Worm (Caenorhabditis elegans): ENCODE results near the gene ZK1236.9.

The ZK1236.9 gene

DNA sequence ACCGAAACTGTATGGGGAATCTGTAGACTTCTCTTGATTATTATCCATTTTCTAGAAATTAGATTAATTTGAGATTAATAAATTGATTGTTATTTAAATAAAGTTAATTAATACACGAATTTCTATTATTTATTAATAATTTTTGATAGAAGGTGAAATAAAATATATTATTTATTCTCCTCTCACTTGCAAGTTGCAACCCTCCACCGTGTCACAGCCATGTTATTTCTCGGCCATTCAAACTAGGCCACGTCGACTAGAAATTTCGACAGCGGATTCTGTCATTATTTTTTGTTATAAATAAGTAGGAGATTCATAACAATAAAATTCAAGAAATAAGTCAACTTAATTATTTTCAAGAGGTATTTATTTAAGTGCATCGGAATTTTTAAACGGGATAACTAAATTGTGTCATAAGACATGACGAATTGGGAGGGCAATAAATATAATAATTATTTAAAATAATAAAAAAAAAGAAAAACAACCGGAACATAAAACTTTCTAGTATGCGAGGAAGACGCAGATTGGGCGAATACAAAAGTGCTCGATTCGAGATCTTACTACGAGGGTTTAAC is 8.7 kb upstream of the ZK1236.9 start, which contains the start of gene ufbp-1 (continued):
- no peak; the same call in 1 of the 2 replicates for TF ChIP-seq vab-7 (GFP tag; IDR thresholded peaks at IDR 0.05)
- TF ChIP-seq T20F7.1 (GFP tag; optimal IDR thresholded peaks at IDR 0.05): peak; percentile 87
- TF ChIP-seq mxl-3 (GFP tag; optimal IDR thresholded peaks at IDR 0.05): peak; percentile 49
- TF ChIP-seq nhr-77 (tag; optimal IDR thresholded peaks at IDR 0.05): no peak
- peak; percentile 8 for TF ChIP-seq F37D6.2 (tag; optimal IDR thresholded peaks at IDR 0.05)
- peak; percentile 72 for TF ChIP-seq aly-2 (tag; optimal IDR thresholded peaks at IDR 0.05)
- peak; percentile 14 for TF ChIP-seq nhr-28 (tag; optimal IDR thresholded peaks at IDR 0.05)
- TF ChIP-seq lin-13 (GFP tag; optimal IDR thresholded peaks at IDR 0.05): peak; percentile 84
- TF ChIP-seq dmd-6 (GFP tag; IDR thresholded peaks at IDR 0.05): peak; percentile 51; the same call in 1 of the 2 replicates
- peak; percentile 87 for TF ChIP-seq sdz-12 (GFP tag; optimal IDR thresholded peaks at IDR 0.05)
- TF ChIP-seq R02D3.7 (tag; optimal IDR thresholded peaks at IDR 0.05): no peak
- TF ChIP-seq nhr-25 (tag; optimal IDR thresholded peaks at IDR 0.05; ENCODE audit: borderline replicate concordance, insufficient read depth): no peak
- no peak for TF ChIP-seq unc-39 (tag; optimal IDR thresholded peaks at IDR 0.05)
- TF ChIP-seq duxl-1 (tag; optimal IDR thresholded peaks at IDR 0.05; ENCODE audit: poor library complexity): peak; percentile 60
- TF ChIP-seq madf-9 (GFP tag; conservative IDR thresholded peaks at IDR 0.05): 0 out of 2 replicates have a peak, but pooled peaks have one; percentile 24
- TF ChIP-seq tag-97 (GFP tag; IDR thresholded peaks at IDR 0.05): no peak
- TF ChIP-seq daf-12 (tag; optimal IDR thresholded peaks at IDR 0.05): no peak
- peak; percentile 82 for TF ChIP-seq arid-1 (GFP tag; conservative IDR thresholded peaks at IDR 0.05)
- peak; percentile 87; the same call in 1 of the 2 replicates for TF ChIP-seq T26A8.4 (GFP tag; IDR thresholded peaks at IDR 0.05)
- TF ChIP-seq nhr-237 (tag; optimal IDR thresholded peaks at IDR 0.05): no peak
- no peak for TF ChIP-seq set-16 (GFP tag; IDR thresholded peaks at IDR 0.05)
- TF ChIP-seq lin-15B (tag; optimal IDR thresholded peaks at IDR 0.05): no peak
- peak; percentile 41; the same call in 1 of the 2 replicates for TF ChIP-seq lin-29 (GFP tag; IDR thresholded peaks at IDR 0.05)
- TF ChIP-seq fkh-10 (GFP tag; optimal IDR thresholded peaks at IDR 0.05): no peak
- no peak for TF ChIP-seq mdl-1 (tag; optimal IDR thresholded peaks at IDR 0.05)
- TF ChIP-seq zfp-3 (GFP tag; conservative IDR thresholded peaks at IDR 0.05): peak; percentile 96
- no peak for TF ChIP-seq F44E2.7 (GFP tag; IDR thresholded peaks at IDR 0.05)
- TF ChIP-seq daf-8 (GFP tag; IDR thresholded peaks at IDR 0.05): 0 out of 2 replicates have a peak, but pooled peaks have one; percentile 23
- TF ChIP-seq nhr-102 (tag; optimal IDR thresholded peaks at IDR 0.05): peak; percentile 68

- TF ChIP-seq lin-38 (GFP tag; IDR thresholded peaks at IDR 0.05) (peak; percentile 10; the same call in 1 of the 2 replicates), D1046.2 (GFP tag; IDR thresholded peaks at IDR 0.05) (0 out of 2 replicates have a peak, but pooled peaks have one; percentile 16), nhr-42 (GFP tag; IDR thresholded peaks at IDR 0.05) (0 out of 2 replicates have a peak, but pooled peaks have one; percentile 28)
Observed at ce11 chrIII:8441298-8441697, 6.3 kb upstream of the ZK1236.9 start.

DNA sequence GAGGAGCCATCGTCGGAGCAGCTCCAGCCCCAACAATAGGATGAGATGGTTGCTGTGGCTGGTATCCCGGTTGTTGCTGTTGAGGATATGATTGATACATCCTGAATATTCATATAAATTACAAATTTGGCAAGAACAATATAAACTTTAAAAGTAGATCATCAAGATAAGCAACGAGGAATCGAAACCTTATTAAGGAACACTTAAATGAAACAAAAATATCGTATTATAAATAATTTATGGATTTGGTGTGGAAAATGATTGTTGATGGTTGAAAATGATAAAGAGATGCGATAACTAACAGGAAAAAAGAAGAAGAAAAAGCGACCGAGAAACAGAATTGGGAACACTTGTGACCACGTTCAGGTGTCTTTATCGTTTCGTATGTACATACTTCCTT is 4.3 kb upstream of the ZK1236.9 start, which contains the start of gene pqn-96:
Gene pqn-96, minus strand, starts transcription at position 101 of the 400 bp plus-strand sequence.
- no peak for TF ChIP-seq hlh-11 (tag; optimal IDR thresholded peaks at IDR 0.05)
- TF ChIP-seq nhr-6 (tag; optimal IDR thresholded peaks at IDR 0.05): no peak
- no peak for TF ChIP-seq nhr-48 (tag; optimal IDR thresholded peaks at IDR 0.05)
- TF ChIP-seq nhr-28 (tag; optimal IDR thresholded peaks at IDR 0.05): peak; percentile 17
- no peak for TF ChIP-seq dmd-8 (GFP tag; IDR thresholded peaks at IDR 0.05)
- TF ChIP-seq ceh-82 (tag; optimal IDR thresholded peaks at IDR 0.05): no peak
- TF ChIP-seq nhr-111 (GFP tag; optimal IDR thresholded peaks at IDR 0.05): no peak
- TF ChIP-seq hlh-30 (tag; optimal IDR thresholded peaks at IDR 0.05; ENCODE audit: insufficient read depth): peak; percentile 17
- TF ChIP-seq pha-4 (GFP tag; IDR thresholded peaks at IDR 0.05): no peak
- no peak for TF ChIP-seq pha-4 (tag; optimal IDR thresholded peaks at IDR 0.05)
- TF ChIP-seq cey-2 (tag; optimal IDR thresholded peaks at IDR 0.05; ENCODE audit: borderline replicate concordance, insufficient read depth): no peak

All from whole organism, L4 larva.